Fruit fly (Drosophila melanogaster) whole organism, pupa: Measurements from ENCODE around the gene CG5541.
A peak's percentile ranks its signal among the peaks of the same experiment; 100 is the strongest.

ENCODE experiments used
- CG10348 ChIP-seq: fragments of 200-800 bp; sonication (Bioruptor generic); IDR thresholded peaks from 2 replicates; pipeline ENCODE4 v1.3.6; 2022; ENCODE audit warnings: missing biosample characterization, missing genetic modification characterization
- CG12605 ChIP-seq: fragments of 200-800 bp; sonication (Bioruptor generic); IDR thresholded peaks from 2 replicates; pipeline ENCODE4 v1.3.6; 2022; ENCODE audit warnings: missing biosample characterization, missing genetic modification characterization
- CG13204 ChIP-seq: fragments of 200-800 bp; sonication (Bioruptor generic); optimal IDR thresholded peaks from 2 replicates; lab custom pipeline; 2018; ENCODE audit warnings: missing biosample characterization, mild to moderate bottlenecking, missing genetic modification characterization, moderate library complexity
- CG14655 ChIP-seq: fragments of 200-800 bp; sonication (Bioruptor generic); optimal IDR thresholded peaks from 3 replicates; lab custom pipeline; 2017; ENCODE audit warnings: mild to moderate bottlenecking, missing biosample characterization, missing genetic modification reagents, missing genetic modification characterization
- CG15710 ChIP-seq: fragments of 200-800 bp; sonication (Bioruptor generic); optimal IDR thresholded peaks from 2 replicates; lab custom pipeline; 2018; ENCODE audit warnings: missing biosample characterization, mild to moderate bottlenecking, missing genetic modification characterization, moderate library complexity
- CG17806 ChIP-seq: fragments of 200-800 bp; sonication (Bioruptor generic); optimal IDR thresholded peaks from 2 replicates; lab custom pipeline; 2018; ENCODE audit warnings: missing biosample characterization, mild to moderate bottlenecking, missing genetic modification characterization, moderate library complexity
- CG32121 ChIP-seq: fragments of 200-800 bp; sonication (Bioruptor generic); IDR thresholded peaks from 2 replicates; pipeline ENCODE4 v1.3.6; 2022; ENCODE audit warnings: missing biosample characterization, missing genetic modification characterization
- CG34367 ChIP-seq: fragments of 200-800 bp; sonication (Bioruptor generic); optimal IDR thresholded peaks from 2 replicates; lab custom pipeline; 2018; ENCODE audit warnings: missing biosample characterization, mild to moderate bottlenecking, missing genetic modification characterization
- CG4496 ChIP-seq: fragments of 200-800 bp; sonication (Bioruptor generic); IDR thresholded peaks from 3 replicates; pipeline ENCODE4 v1.3.6; 2022; ENCODE audit warnings: missing biosample characterization, missing genetic modification characterization
- CG8159 ChIP-seq: fragments of 200-800 bp; sonication (Bioruptor generic); optimal IDR thresholded peaks from 3 replicates; lab custom pipeline; 2018; ENCODE audit warnings: missing biosample characterization, mild to moderate bottlenecking, missing genetic modification characterization, moderate library complexity
- CG8301 ChIP-seq: fragments of 200-800 bp; sonication (Bioruptor generic); optimal IDR thresholded peaks from 2 replicates; lab custom pipeline; 2018; ENCODE audit warnings: missing biosample characterization, mild to moderate bottlenecking, missing genetic modification characterization
- CG9948 ChIP-seq: fragments of 200-800 bp; sonication (Bioruptor generic); optimal IDR thresholded peaks from 2 replicates; lab custom pipeline; 2018; ENCODE audit warnings: missing biosample characterization, mild to moderate bottlenecking, missing genetic modification characterization, moderate library complexity
- D1 ChIP-seq: fragments of 200-800 bp; sonication (Bioruptor generic); optimal IDR thresholded peaks from 2 replicates; lab custom pipeline; 2018; ENCODE audit warnings: missing biosample characterization, mild to moderate bottlenecking, missing genetic modification characterization, moderate library complexity
- EcR ChIP-seq: fragments of 200-800 bp; sonication (Bioruptor generic); optimal IDR thresholded peaks from 3 replicates; lab custom pipeline; 2019; ENCODE audit warnings: missing biosample characterization, missing genetic modification characterization, mild to moderate bottlenecking, moderate library complexity, missing genetic modification reagents
- Ets98B ChIP-seq: fragments of 200-800 bp; sonication (Bioruptor generic); IDR thresholded peaks from 2 replicates; pipeline ENCODE4 v1.3.6; 2022; ENCODE audit warnings: missing biosample characterization, missing genetic modification characterization
- Pif1A ChIP-seq: fragments of 200-800 bp; sonication (Bioruptor generic); optimal IDR thresholded peaks from 3 replicates; lab custom pipeline; 2016; ENCODE audit warnings: missing biosample characterization, missing genetic modification characterization
- Pif1B ChIP-seq: fragments of 200-800 bp; sonication (Bioruptor generic); optimal IDR thresholded peaks from 3 replicates; lab custom pipeline; 2016; ENCODE audit warnings: missing biosample characterization, missing genetic modification characterization
- Snoo ChIP-seq: fragments of 200-800 bp; sonication (Bioruptor generic); optimal IDR thresholded peaks from 3 replicates; lab custom pipeline; 2017; ENCODE audit warnings: missing biosample characterization, mild to moderate bottlenecking, missing genetic modification characterization, inconsistent platforms
- fd96Ca ChIP-seq: fragments of 200-800 bp; sonication (Bioruptor generic); IDR thresholded peaks from 3 replicates; pipeline ENCODE4 v1.3.6; 2022; ENCODE audit warnings: missing biosample characterization, missing genetic modification characterization
- gl ChIP-seq: fragments of 200-800 bp; sonication (Bioruptor generic); optimal IDR thresholded peaks from 2 replicates; lab custom pipeline; 2018; ENCODE audit warnings: missing biosample characterization, mild to moderate bottlenecking, missing genetic modification characterization
- rn ChIP-seq: fragments of 200-800 bp; sonication (Bioruptor generic); IDR thresholded peaks from 2 replicates; pipeline ENCODE4 v1.3.6; 2022; ENCODE audit warnings: missing biosample characterization, missing genetic modification characterization

CG5541 gene

DNA sequence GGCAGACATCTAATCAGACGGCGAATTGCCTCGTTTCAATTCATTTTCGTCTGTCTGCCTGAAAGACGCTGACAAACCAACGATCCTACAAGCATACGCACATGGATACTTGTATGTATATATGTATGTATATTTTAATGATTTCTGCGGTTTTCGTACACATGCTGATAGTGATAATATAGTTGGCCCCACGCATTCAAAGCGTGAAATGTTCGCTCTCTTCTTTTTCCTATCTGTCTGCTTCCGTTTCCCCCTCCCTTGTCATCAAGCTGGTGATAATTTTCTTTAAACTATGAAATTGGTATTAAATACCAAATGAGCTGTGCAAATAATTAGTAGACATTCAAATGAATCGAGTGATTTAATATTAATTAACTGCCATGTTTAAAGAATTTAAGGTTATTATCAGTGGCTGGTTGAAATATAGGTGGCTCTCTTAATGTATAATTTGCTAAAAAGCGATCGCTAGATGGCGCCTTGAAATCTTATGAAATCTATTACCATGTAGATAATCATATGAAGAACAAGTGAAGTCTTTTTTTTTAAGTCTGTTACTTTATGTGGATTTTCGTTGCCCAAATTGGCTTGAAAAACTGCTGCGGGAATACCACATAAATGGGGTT is 37.0 kb downstream of the CG5541 start, which contains the start of gene CG33177:
Gene CG33177, plus strand, starts transcription at position 588 of the 623 bp plus-strand sequence.
- no peak for TF ChIP-seq Ets98B (GFP tag; lab: Robert Waterston, UW)
- no peak for TF ChIP-seq CG9948 (tag; lab: Kevin White, UChicago)
- no peak for TF ChIP-seq CG14655 (GFP tag; lab: Kevin White, UChicago)
- TF ChIP-seq fd96Ca (GFP tag; lab: Robert Waterston, UW) = no peak
- no peak for TF ChIP-seq CG10348
- no peak for TF ChIP-seq CG8301 (tag; lab: Kevin White, UChicago)
- TF ChIP-seq gl (tag; lab: Kevin White, UChicago) = no peak
- no peak for TF ChIP-seq CG13204 (GFP tag; lab: Kevin White, UChicago)
- TF ChIP-seq D1 (tag; lab: Kevin White, UChicago) = no peak
- TF ChIP-seq Pif1B (GFP tag; lab: Kevin White, UChicago) = no peak

DNA sequence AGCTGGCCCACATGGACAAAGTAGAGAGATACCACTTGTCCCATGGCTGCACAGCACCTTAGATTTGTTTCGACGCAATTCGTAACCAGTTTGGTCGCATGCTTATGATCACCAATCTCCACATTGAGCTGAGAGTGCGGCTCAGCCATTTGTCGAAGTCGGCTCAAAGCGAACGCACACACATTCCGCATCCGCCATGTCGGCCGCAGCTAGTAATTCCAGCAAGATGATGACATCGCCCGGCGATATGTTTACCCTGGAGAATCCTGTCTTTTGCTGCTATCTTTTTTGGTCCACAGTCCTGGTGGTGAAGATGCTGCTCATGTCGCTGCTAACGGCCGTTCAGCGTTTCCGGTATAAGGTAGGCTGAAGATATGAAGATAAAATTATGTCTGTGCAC is 38.8 kb downstream of the CG5541 start, which contains the start of gene CG33178:
Gene CG33178, plus strand, starts transcription at position 147 of the 400 bp plus-strand sequence.
- TF ChIP-seq CG4496 (GFP tag; lab: Robert Waterston, UW) = 0 out of 3 replicates have a peak, but pooled peaks have one; percentile 39
- TF ChIP-seq CG12605 (GFP tag; lab: Robert Waterston, UW) = no peak

DNA sequence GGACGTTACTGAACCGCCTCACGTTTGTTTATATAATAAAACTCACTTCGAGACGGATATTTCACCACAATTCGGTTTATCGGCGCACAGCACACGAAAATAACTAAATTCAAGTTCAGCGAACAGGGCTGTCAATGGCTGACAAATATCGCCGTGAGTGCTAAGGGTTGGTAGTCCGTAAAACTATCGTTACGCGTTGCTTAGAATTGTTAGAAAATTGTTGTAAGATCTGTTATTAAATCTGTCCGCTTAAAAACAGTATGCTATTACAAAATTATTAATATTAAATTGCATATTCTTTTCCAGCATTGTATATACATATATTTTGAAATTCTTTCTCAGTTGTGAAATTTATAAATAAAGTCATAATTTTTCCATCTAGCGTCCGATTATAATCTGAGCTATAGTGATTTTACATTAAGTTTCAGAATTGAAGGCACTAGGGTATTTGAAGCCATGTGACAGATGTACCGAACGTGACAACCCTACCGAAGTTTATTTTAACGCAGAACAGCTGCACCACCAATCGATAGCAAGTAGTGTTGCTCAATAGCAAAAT is 40.7 kb downstream of the CG5541 start, which contains the start of gene Cox17:
Gene Cox17, minus strand, starts transcription at position 120 of the 559 bp plus-strand sequence.
- TF ChIP-seq CG4496 (GFP tag; lab: Robert Waterston, UW) (peak; percentile 21; the same call in 1 of the 3 replicates), CG32121 (GFP tag; lab: Robert Waterston, UW) (peak; percentile 31; the same call in 1 of the 2 replicates), Snoo (peak; percentile 61), gl (tag; lab: Kevin White, UChicago) (peak; percentile 15), CG34367 (tag; lab: Kevin White, UChicago) (peak; percentile 58), Ets98B (GFP tag; lab: Robert Waterston, UW) (peak; percentile 38), EcR (no peak), CG14655 (GFP tag; lab: Kevin White, UChicago) (peak; percentile 82), CG9948 (tag; lab: Kevin White, UChicago) (peak; percentile 72), CG8301 (tag; lab: Kevin White, UChicago) (peak; percentile 66), CG8159 (tag; lab: Kevin White, UChicago) (peak; percentile 80), CG10348 (peak; percentile 62), rn (GFP tag; lab: Robert Waterston, UW) (no peak), CG15710 (tag; lab: Kevin White, UChicago) (peak; percentile 78), CG12605 (GFP tag; lab: Robert Waterston, UW) (no peak), Pif1A (peak; percentile 74), D1 (tag; lab: Kevin White, UChicago) (peak; percentile 22), CG17806 (tag; lab: Kevin White, UChicago) (peak; percentile 57), Pif1B (GFP tag; lab: Kevin White, UChicago) (peak; percentile 58), CG13204 (GFP tag; lab: Kevin White, UChicago) (peak; percentile 13), fd96Ca (GFP tag; lab: Robert Waterston, UW) (peak; percentile 63; the same call in 2 of the 3 replicates)

DNA sequence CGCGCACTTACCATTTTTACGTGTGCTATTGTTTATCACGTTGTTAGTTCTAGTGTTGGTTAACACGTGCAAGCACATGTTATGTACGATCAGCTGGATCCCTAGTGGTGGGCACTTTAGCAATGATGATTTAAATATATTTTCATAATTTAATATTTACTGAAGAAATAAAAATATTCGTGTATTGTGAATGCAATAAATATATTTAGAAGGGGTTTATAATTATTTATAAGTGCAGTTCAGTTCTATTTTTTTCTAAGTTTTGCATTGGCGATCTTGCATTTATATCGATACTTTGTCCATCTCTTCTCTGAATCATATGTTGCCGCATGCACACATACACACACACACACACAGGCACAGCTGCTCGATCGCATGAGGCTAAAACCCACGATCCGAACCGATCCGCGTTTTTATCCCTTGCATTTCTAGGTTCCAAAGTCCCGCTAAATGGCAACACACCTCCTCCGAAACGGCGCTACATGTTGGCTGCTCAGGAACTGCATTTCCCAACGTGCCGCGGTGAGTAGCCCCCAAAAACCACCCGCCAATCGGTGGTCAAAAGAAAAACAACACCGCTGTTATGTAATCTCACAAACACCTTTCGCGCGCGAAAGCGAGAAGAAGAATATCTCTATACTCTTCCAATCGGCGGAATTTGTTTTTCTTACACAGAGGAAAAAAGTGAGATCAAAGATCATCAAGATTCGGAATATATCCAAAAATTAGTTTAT is 42.0 kb downstream of the CG5541 start, which contains the start of the genes CG15027 and Dbct:
Gene CG15027, minus strand, starts transcription at position 51 of the 734 bp plus-strand sequence.
Gene Dbct, plus strand, starts transcription at position 349 of the 734 bp plus-strand sequence.
- TF ChIP-seq rn (GFP tag; lab: Robert Waterston, UW) = peak; percentile 32; the same call in 1 of the 2 replicates
- peak; percentile 55 for TF ChIP-seq CG17806 (tag; lab: Kevin White, UChicago)
- TF ChIP-seq Ets98B (GFP tag; lab: Robert Waterston, UW) = peak; percentile 60
- peak; percentile 67 for TF ChIP-seq CG15710 (tag; lab: Kevin White, UChicago)
- TF ChIP-seq fd96Ca (GFP tag; lab: Robert Waterston, UW) = no peak
- peak; percentile 37 for TF ChIP-seq Pif1A
- TF ChIP-seq D1 (tag; lab: Kevin White, UChicago) = no peak
- peak; percentile 31 for TF ChIP-seq Pif1B (GFP tag; lab: Kevin White, UChicago)
- peak; percentile 40 for TF ChIP-seq CG34367 (tag; lab: Kevin White, UChicago)
- TF ChIP-seq CG13204 (GFP tag; lab: Kevin White, UChicago) = no peak
- peak; percentile 52 for TF ChIP-seq CG14655 (GFP tag; lab: Kevin White, UChicago)
- TF ChIP-seq CG8159 (tag; lab: Kevin White, UChicago) = peak; percentile 68
- TF ChIP-seq EcR = no peak
- no peak for TF ChIP-seq gl (tag; lab: Kevin White, UChicago)
- TF ChIP-seq CG4496 (GFP tag; lab: Robert Waterston, UW) = peak; percentile 62; the same call in 2 of the 3 replicates
- TF ChIP-seq CG32121 (GFP tag; lab: Robert Waterston, UW) = peak; percentile 49
- TF ChIP-seq CG12605 (GFP tag; lab: Robert Waterston, UW) = no peak
- no peak for TF ChIP-seq CG10348
- TF ChIP-seq Snoo = peak; percentile 41
- peak; percentile 55 for TF ChIP-seq CG9948 (tag; lab: Kevin White, UChicago)
- peak; percentile 3 for TF ChIP-seq CG8301 (tag; lab: Kevin White, UChicago)
